Worm (Caenorhabditis elegans) whole organism, L4/young adult: Measurements from ENCODE around the gene col-153.

ENCODE experiments used
- W03F9.2 ChIP-seq: fragments of 150-350 bp; optimal IDR thresholded peaks from 2 replicates; lab custom pipeline; 2014; ENCODE audit warnings: missing biosample characterization, missing genetic modification characterization
- dao-5 ChIP-seq: sonication (generic microtip); optimal IDR thresholded peaks from 2 replicates; lab custom pipeline; 2016; ENCODE audit warnings: missing genotype, missing genetic modification characterization, moderate library complexity, missing compliant biosample characterization
- him-1 ChIP-seq: sonication (generic microtip); optimal IDR thresholded peaks from 2 replicates; lab custom pipeline; 2016; ENCODE audit warnings: missing genotype, missing genetic modification reagents, missing genetic modification characterization, missing compliant biosample characterization

The col-153 gene

DNA sequence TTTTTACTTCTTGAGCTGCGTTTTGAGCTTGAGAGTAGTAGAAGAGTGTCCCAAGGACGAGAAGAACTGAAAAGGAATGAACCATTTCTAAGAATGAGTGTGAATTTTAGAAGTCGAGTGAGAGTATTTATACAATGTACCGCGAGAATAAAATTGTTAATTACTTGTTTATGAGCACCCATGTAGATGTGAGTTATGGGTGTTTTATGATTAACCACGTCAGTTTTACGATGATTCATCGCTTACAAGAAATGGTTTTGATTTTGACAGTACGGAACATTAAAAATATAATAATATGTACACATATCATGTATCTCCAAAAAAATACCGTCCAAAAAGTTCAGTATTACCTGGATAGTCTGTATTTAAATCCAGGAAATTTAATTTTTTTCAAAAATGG lies 4.7 kb downstream of the col-153 start, which contains the start of gene clec-221:
TSS of gene clec-221 (minus strand) at position 101 of the 400 bp plus-strand sequence.
- TF ChIP-seq him-1 (tag; lab: Kevin White, UChicago) (no peak), dao-5 (no peak), W03F9.2 (tag; lab: Kevin White, UChicago) (no peak)

DNA sequence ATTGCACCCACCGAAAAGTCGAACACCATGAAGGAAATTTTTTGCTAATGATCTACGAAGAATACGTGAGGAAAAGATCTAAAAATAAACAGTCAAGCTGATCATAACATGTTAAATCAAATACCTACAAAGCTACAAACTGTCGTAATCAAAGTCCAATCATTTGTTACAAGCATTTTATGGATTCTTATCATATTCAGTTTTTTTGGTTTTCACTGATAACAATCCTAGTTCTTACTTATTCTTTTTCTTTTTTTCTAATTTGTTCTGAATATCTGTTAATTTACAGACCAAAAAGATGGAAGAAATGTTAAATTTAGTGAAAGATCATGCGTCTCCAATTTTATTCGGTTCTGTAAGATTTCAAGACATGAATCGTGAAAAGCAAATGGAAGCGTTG lies 5.2 kb downstream of the col-153 start, which contains the start of gene F17C11.6:
TSS of gene F17C11.6 (plus strand) at position 290 of the 400 bp plus-strand sequence.
- TF ChIP-seq him-1 (tag; lab: Kevin White, UChicago) (no peak), dao-5 (no peak), W03F9.2 (tag; lab: Kevin White, UChicago) (no peak)

DNA sequence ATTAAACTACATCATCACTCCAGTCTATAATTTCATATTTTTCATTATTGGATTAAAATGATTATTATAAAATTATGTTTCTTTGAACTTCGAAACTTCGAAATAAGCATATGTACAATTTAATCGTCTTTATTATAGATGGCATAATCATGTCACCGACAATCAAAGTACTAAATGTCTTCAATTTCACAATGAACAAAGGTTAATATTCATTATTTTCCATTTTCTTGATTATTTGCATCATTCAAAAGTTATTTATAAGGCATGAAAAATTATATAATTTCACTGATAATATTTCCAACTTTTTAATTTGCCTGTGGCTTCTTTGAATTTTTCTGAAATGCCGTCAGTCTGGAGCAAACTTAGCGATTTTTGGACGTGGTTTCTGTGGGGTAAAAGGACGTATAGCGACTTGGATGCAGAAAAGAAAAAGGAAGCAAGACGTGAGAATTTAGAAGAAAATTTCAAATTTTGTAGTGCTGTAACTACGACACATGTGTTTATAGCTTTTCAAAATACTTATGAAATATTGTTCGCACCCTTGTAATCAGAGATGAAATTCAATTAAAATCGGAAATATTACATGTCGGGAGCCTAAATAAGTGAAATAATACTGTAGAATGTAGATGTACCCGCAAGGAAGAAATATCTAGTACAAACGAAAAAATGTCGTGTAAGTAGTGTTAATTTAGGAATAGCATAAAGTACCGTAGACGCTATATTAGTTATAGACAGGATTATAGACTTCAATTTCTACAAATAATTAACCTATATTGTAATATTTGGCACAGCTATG lies 6.3 kb downstream of the col-153 start, which contains the start of gene F17C11.13:
TSS of gene F17C11.13 (plus strand) at position 243 of the 796 bp plus-strand sequence.
- TF ChIP-seq dao-5 (no peak), him-1 (tag; lab: Kevin White, UChicago) (no peak), W03F9.2 (tag; lab: Kevin White, UChicago) (no peak)

DNA sequence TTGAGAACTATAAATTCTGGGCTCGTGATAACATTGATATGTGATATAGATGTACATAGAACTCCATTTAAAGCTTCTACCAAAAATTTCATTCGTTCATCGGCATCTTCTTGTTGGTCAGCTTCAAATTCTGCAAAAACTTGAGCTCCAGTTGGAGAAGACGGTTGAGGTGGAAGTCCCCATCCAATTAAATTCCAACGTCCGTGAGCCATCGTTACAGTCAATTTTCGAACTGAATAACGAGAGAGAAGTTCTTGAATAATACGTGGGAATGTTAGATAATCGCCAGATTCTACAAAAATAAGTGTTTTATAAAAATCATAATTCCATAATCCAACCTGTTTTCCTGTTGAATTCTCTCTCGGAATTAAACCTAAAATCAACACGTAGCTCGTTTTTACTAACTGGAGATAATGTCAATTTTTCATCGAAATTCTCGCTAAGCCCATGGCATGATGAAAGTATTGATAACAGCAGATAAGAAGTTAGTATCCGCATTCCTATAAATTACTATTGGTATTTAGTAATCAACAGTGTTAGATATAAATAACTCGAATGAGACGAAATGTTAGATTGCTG lies 8.8 kb downstream of the col-153 start, which contains the start of gene pigt-1:
TSS of gene pigt-1 (minus strand) at position 500 of the 579 bp plus-strand sequence.
- TF ChIP-seq him-1 (tag; lab: Kevin White, UChicago) (no peak), dao-5 (no peak), W03F9.2 (tag; lab: Kevin White, UChicago) (peak; percentile 11)

DNA sequence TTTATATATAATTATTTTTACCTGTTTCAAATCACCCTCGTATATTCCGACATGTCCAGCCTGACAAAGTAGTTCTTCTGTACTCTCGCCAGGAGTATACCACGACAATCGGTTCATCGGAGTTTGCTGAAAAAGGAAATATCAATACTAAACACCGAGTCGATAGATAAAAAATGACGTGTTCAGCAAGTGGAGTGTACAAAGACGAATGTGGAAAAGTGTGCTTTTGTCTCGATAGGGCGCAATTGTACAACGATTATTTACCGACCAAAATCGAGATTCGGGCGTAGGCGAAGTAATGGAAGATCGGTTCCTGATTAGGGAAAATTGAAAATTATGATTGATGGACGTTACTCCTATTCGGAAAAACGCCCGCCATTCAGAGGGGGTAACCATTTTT lies 10.9 kb downstream of the col-153 start, which contains the start of gene vps-36:
TSS of gene vps-36 (minus strand) at position 126 of the 400 bp plus-strand sequence.
- TF ChIP-seq dao-5, result no peak
- no peak for TF ChIP-seq him-1 (tag; lab: Kevin White, UChicago)
- TF ChIP-seq W03F9.2 (tag; lab: Kevin White, UChicago), result no peak

DNA sequence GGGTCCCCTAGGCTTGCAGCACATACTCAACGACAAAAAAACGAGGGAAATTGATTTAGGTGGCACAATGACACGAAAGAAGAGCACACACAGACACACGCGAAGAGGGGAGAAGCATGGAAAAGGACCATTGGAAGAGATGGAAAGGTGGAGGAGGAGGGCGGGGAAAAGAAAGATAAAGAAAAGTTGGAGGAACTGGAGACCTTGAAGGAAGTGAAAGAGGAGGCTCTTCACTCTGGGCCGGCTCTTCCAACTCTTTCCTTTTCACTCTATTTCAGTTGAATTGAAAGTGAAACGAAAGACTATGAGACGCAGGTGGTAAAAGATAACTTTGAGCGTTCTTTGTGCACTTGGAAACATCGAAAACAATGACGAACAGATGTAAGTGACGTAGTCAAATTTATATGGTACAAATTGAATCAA lies 11.8 kb downstream of the col-153 start:
- TF ChIP-seq him-1 (tag; lab: Kevin White, UChicago), result peak; percentile 73
- no peak for TF ChIP-seq dao-5
- TF ChIP-seq W03F9.2 (tag; lab: Kevin White, UChicago), result peak; percentile 42

DNA sequence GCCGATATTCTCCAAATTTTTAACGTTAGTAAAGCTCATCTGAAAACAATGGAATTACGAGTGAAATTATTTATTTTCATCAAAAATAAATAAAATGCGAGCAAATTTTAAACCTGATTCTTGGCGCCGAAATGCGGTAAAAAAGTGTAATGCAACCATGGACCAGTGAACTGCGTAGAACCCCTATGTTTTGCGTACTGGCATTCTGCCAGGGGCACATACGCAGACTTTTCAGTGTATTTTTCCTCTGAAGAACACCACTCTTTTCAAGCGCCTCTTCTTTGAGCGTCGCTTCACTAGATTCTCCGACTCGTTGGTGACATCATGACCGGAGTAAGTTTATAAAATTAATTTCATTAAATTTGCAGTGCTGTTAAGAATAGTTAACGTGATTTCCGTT lies 15.9 kb downstream of the col-153 start, which contains the start of the genes ctf-4 and eef-1G:
TSS of gene ctf-4 (minus strand) at position 39 of the 400 bp plus-strand sequence.
TSS of gene eef-1G (plus strand) at position 219 of the 400 bp plus-strand sequence.
- TF ChIP-seq dao-5 (no peak), W03F9.2 (tag; lab: Kevin White, UChicago) (peak; percentile 97), him-1 (tag; lab: Kevin White, UChicago) (peak; percentile 89)

DNA sequence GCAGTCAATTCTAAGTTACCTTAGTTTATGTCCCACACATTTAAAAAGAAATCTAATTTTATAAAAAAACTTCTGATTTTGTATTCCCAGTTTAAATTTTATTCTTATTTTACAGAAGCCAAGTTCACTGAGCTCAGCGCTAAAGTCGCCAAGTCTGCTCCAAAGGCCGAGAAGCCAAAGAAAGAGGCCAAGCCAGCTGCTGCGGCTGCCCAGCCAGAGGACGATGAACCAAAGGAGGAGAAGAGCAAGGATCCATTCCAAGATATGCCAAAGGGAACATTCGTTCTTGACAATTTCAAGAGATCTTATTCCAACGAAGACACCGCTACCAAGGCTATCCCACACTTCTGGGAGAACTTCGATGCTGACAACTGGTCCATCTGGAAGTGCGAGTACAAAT lies 17.3 kb downstream of the col-153 start:
- TF ChIP-seq W03F9.2 (tag; lab: Kevin White, UChicago) (no peak), him-1 (tag; lab: Kevin White, UChicago) (no peak), dao-5 (no peak)

DNA sequence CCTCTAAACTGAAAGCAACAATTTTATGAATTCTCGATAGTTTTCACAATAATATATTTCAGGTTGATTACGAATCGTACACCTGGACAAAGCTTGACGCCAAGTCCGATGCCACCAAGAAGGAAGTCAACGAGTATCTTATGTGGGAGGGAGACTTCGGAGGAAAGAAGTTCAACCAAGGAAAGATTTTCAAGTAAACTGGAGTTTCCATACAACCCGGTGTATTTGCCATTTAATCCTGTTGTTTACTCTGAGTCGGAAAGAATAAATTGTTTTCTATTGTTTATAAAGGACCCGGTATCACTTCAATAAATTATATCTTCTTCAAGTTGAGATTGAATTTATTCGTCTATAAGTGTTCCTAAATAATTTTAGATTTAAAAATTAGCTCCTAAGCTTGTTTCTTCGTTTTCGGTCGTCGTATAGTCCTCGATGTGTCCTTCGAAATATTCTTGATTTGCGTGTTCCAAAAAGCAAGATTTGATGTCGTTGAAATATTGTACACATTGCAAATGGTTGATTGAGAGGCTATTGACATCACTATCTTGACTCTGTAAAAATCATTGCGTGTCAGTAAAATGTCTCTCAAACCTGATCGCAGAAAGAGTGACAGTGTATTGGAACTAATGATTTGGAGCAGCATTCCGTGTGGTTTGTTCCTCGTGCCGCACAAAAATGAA lies 18.1 kb downstream of the col-153 start:
- no peak for TF ChIP-seq dao-5
- TF ChIP-seq him-1 (tag; lab: Kevin White, UChicago), result no peak
- TF ChIP-seq W03F9.2 (tag; lab: Kevin White, UChicago), result no peak

DNA sequence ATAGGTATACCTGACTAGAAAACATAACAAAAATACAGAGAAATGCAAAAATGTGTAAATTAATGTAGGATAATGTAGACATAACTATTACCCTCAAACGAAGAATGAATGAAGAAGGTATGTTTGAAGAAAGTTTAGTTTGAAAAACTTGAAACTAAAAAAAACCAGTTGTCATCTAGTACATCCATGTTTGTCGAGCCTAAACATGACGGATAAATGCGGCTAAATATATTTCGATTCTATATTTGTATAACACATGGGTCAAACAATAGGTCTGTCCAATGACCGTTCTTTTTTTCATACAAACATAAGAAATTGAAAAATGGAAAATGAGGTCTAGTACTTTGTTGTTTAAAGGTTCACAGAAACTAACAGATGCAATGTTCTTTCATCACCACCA lies 20.5 kb downstream of the col-153 start, which contains the start of gene F17C11.22:
TSS of gene F17C11.22 (minus strand) at position 101 of the 400 bp plus-strand sequence.
- TF ChIP-seq dao-5 (no peak), him-1 (tag; lab: Kevin White, UChicago) (no peak), W03F9.2 (tag; lab: Kevin White, UChicago) (no peak)

DNA sequence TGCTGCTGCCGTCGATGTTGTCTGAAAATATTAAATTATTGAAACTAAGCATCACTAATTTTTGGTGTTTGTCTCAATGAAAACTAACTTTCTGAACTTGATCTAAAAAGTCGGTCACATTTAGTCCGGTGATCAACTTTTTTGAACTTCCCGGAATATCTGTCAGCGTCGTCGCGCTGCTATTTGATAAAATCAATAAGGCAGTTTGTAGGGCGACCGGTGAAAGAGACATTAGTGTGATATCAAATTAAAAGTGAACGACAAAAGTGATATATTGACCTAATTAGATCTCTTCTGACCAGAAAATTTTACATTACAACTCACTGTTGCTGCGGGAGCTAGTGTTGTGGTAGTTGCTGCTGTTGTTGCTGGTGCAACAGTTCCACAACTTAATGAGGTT lies 21.3 kb downstream of the col-153 start:
- TF ChIP-seq dao-5, result no peak
- TF ChIP-seq him-1 (tag; lab: Kevin White, UChicago), result no peak
- no peak for TF ChIP-seq W03F9.2 (tag; lab: Kevin White, UChicago)

DNA sequence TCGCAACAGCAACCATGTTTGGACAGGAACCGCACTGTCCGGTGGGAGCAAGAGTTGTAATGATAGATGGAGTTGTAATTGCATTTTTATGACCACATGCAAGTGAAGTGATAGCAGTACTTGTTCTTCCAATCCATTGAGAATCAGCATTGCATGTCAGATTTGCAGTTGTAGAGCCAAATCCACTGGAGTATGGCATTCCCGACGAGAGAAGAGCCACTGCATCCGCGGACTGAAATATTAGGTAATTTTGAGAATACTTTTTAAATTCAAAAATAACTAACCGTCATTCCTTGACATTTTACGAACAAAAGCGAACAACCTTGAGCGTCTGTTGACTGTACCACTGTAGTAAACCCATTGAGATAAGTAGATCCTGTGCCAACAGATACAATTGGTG lies 25.5 kb downstream of the col-153 start:
- TF ChIP-seq him-1 (tag; lab: Kevin White, UChicago), result no peak
- TF ChIP-seq W03F9.2 (tag; lab: Kevin White, UChicago), result no peak

DNA sequence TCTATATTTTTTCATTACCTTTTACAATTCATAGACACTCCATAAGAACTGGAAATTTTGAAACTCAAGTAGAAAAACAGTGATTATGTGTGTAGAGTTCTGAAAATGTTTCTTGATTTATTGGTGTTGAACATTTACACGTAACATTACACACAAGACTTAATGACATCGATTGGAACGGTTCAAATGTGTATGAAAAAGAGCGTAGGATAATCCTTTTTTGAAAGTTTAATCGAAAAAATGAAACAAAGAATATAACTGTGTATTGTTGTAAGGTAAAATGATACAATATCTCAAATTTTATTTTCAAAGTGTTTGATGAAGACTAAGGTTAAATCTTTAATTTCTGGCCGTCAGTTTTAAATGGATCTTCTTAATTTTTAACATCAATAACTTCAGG lies 31.5 kb downstream of the col-153 start, which contains the start of gene fig-1:
TSS of gene fig-1 (minus strand) at position 101 of the 400 bp plus-strand sequence.
- no peak for TF ChIP-seq W03F9.2 (tag; lab: Kevin White, UChicago)
- no peak for TF ChIP-seq him-1 (tag; lab: Kevin White, UChicago)
- TF ChIP-seq dao-5, result no peak
